Worm (Caenorhabditis elegans) whole organism, mixed stage, embryonic: ENCODE results near the gene hif-1.

ENCODE experiments used
- ceh-83 ChIP-seq: fragments of 200-800 bp; sonication (Bioruptor generic); optimal IDR thresholded peaks from 2 replicates; lab custom pipeline; 2018; ENCODE audit warnings: mild to moderate bottlenecking, missing genetic modification characterization, missing compliant biosample characterization
- ces-1 ChIP-seq: fragments of 150-350 bp; optimal IDR thresholded peaks from 2 replicates; lab custom pipeline; 2014; ENCODE audit warnings: missing biosample characterization, missing genetic modification reagents, missing genetic modification characterization
- ham-2 ChIP-seq: fragments of 200-800 bp; sonication (Bioruptor generic); optimal IDR thresholded peaks from 2 replicates; lab custom pipeline; 2018; ENCODE audit warnings: mild to moderate bottlenecking, missing genetic modification characterization, missing compliant biosample characterization
- hlh-1 ChIP-seq: fragments of 150-350 bp; optimal IDR thresholded peaks from 2 replicates; lab custom pipeline; 2014; ENCODE audit warnings: missing biosample characterization, missing genetic modification reagents, missing genetic modification characterization
- lin-13 ChIP-seq: fragments of 150-350 bp; optimal IDR thresholded peaks from 2 replicates; lab custom pipeline; 2014; ENCODE audit warnings: missing biosample characterization, missing genetic modification characterization
- nhr-12 ChIP-seq: fragments of 150-350 bp; optimal IDR thresholded peaks from 2 replicates; lab custom pipeline; 2014; ENCODE audit warnings: missing biosample characterization, missing genetic modification characterization
- nhr-237 ChIP-seq: fragments of 150-350 bp; optimal IDR thresholded peaks from 2 replicates; lab custom pipeline; 2014; ENCODE audit warnings: missing biosample characterization, missing genetic modification characterization
- nhr-76 ChIP-seq: sonication (generic microtip); optimal IDR thresholded peaks from 2 replicates; lab custom pipeline; 2017; ENCODE audit warnings: missing biosample characterization, missing genetic modification characterization
- tbx-8 ChIP-seq: fragments of 200-800 bp; sonication (Bioruptor generic); optimal IDR thresholded peaks from 2 replicates; lab custom pipeline; 2018; ENCODE audit warnings: mild to moderate bottlenecking, missing genetic modification characterization, moderate library complexity, missing compliant biosample characterization
- unc-39 ChIP-seq: fragments of 150-350 bp; optimal IDR thresholded peaks from 2 replicates; lab custom pipeline; 2014; ENCODE audit warnings: missing biosample characterization, missing genetic modification characterization
- unc-62 ChIP-seq: fragments of 150-350 bp; optimal IDR thresholded peaks from 2 replicates; lab custom pipeline; 2014; ENCODE audit warnings: missing biosample characterization, missing genetic modification reagents, missing genetic modification characterization
- ztf-11 ChIP-seq: fragments of 150-350 bp; optimal IDR thresholded peaks from 2 replicates; lab custom pipeline; 2014; ENCODE audit warnings: missing biosample characterization, missing genetic modification characterization

ce11 chrV:20755494-20755893 is 24.7 kb upstream of the hif-1 start:
- no peak for TF ChIP-seq nhr-237 (tag; lab: Kevin White, UChicago)
- no peak for TF ChIP-seq nhr-12
- no peak for TF ChIP-seq ham-2 (GFP tag; lab: Kevin White, UChicago)
- TF ChIP-seq nhr-76 (tag; lab: Kevin White, UChicago), result no peak
- no peak for TF ChIP-seq unc-39
- no peak for TF ChIP-seq unc-62 (GFP tag; lab: Kevin White, UChicago)
- no peak for TF ChIP-seq lin-13 (tag; lab: Kevin White, UChicago)
- TF ChIP-seq hlh-1 (tag; lab: Kevin White, UChicago), result no peak
- TF ChIP-seq tbx-8, result no peak
- TF ChIP-seq ces-1 (GFP tag; lab: Kevin White, UChicago), result no peak
- TF ChIP-seq ztf-11, result no peak
- TF ChIP-seq ceh-83 (GFP tag; lab: Kevin White, UChicago), result no peak
